Fruit fly (Drosophila melanogaster): ENCODE data around the gene pzg.
A peak's percentile ranks its signal among the peaks of the same experiment; 100 is the strongest.

pzg gene

dm6 chr3L:21279876-21280566, 5.9 kb upstream of the pzg start, which contains the start of gene AcCoAS (continued):
- no peak for TF ChIP-seq eyg (GFP tag; optimal IDR thresholded peaks at IDR 0.05)
- peak; percentile 96 for TF ChIP-seq cwo (GFP tag; optimal IDR thresholded peaks at IDR 0.05)
- TF ChIP-seq CG3407 (GFP tag; optimal IDR thresholded peaks at IDR 0.05), result no peak
- no peak for TF ChIP-seq CG8089 (GFP tag; optimal IDR thresholded peaks at IDR 0.05)
- no peak for TF ChIP-seq wor (GFP tag; IDR thresholded peaks at IDR 0.05)
- TF ChIP-seq CG15514 (GFP tag; optimal IDR thresholded peaks at IDR 0.05), result peak; percentile 50

- TF ChIP-seq Med (GFP tag) (peak; percentile 60), vvl (GFP tag; IDR thresholded peaks at IDR 0.05) (peak; percentile 31; the same call in 1 of the 2 replicates), CG6654 (GFP tag; optimal IDR thresholded peaks at IDR 0.05) (peak; percentile 97), CG12769 (tag; optimal IDR thresholded peaks at IDR 0.05) (peak; percentile 32), pb (GFP tag; optimal IDR thresholded peaks at IDR 0.05) (no peak), pros (GFP tag; optimal IDR thresholded peaks at IDR 0.05) (peak; percentile 87), bbx (GFP tag; IDR thresholded peaks at IDR 0.05; ENCODE audit: partially characterized antibody) (peak; percentile 50), CG17612 (GFP tag; IDR thresholded peaks at IDR 0.05) (no peak), CG15601 (tag; optimal IDR thresholded peaks at IDR 0.05) (peak; percentile 7), YL-1 (GFP tag; optimal IDR thresholded peaks at IDR 0.05) (peak; percentile 56), kni (GFP tag; optimal IDR thresholded peaks at IDR 0.05) (peak; percentile 7), Myb (GFP tag; optimal IDR thresholded peaks at IDR 0.05) (no peak), ab (GFP tag; optimal IDR thresholded peaks at IDR 0.05) (no peak), fu2 (GFP tag; optimal IDR thresholded peaks at IDR 0.05) (no peak), Doc3 (GFP tag; IDR thresholded peaks at IDR 0.05; ENCODE audit: partially characterized antibody) (peak; percentile 48; the same call in 2 of the 3 replicates), Bgb (GFP tag; IDR thresholded peaks at IDR 0.05; ENCODE audit: partially characterized antibody) (peak; percentile 58), Dp (GFP tag; optimal IDR thresholded peaks at IDR 0.05) (peak; percentile 91), CG10147 (GFP tag; optimal IDR thresholded peaks at IDR 0.05) (peak; percentile 9), phol (tag; optimal IDR thresholded peaks at IDR 0.05) (peak; percentile 47), seq (GFP tag; IDR thresholded peaks at IDR 0.05) (no peak), CG17361 (GFP tag; IDR thresholded peaks at IDR 0.05) (0 out of 3 replicates have a peak, but pooled peaks have one; percentile 19), CG7372 (GFP tag; IDR thresholded peaks at IDR 0.05) (no peak), Sin3A (optimal IDR thresholded peaks at IDR 0.05) (peak; percentile 28), CG31224 (GFP tag; IDR thresholded peaks at IDR 0.05) (no peak), CG7987 (GFP tag; optimal IDR thresholded peaks at IDR 0.05) (peak; percentile 47), Elba2 (GFP tag; optimal IDR thresholded peaks at IDR 0.05) (no peak), z (GFP tag; IDR thresholded peaks at IDR 0.05) (0 out of 3 replicates have a peak, but pooled peaks have one; percentile 20), Lhr (GFP tag; optimal IDR thresholded peaks at IDR 0.05) (no peak), odd (GFP tag; optimal IDR thresholded peaks at IDR 0.05) (peak; percentile 0), Hr78 (GFP tag; optimal IDR thresholded peaks at IDR 0.05) (peak in 1 of 2 experiments; percentile 99), CG10267 (tag; optimal IDR thresholded peaks at IDR 0.05) (peak; percentile 5), hkb (optimal IDR thresholded peaks at IDR 0.05) (peak; percentile 8), hkb (GFP tag; IDR thresholded peaks at IDR 0.05) (peak; percentile 32; the same call in 1 of the 2 replicates), nerfin-1 (tag; optimal IDR thresholded peaks at IDR 0.05) (peak; percentile 13), Dfd (GFP tag; optimal IDR thresholded peaks at IDR 0.05) (no peak), CG1603 (tag; optimal IDR thresholded peaks at IDR 0.05) (peak; percentile 64), CG17186 (GFP tag; optimal IDR thresholded peaks at IDR 0.05) (peak; percentile 9), ems (GFP tag; optimal IDR thresholded peaks at IDR 0.05) (no peak), CG16813 (GFP tag; IDR thresholded peaks at IDR 0.05; ENCODE audit: partially characterized antibody) (peak; percentile 49; the same call in 2 of the 3 replicates), CG9932 (GFP tag; IDR thresholded peaks at IDR 0.05) (no peak)
Measured at dm6 chr3L:21280996-21281691, 4.8 kb upstream of the pzg start, which contains the start of gene ppl. Gene ppl (minus strand): TSS chr3L:21281506.

Data from whole organism, embryonic.